Worm (Caenorhabditis elegans): ENCODE measurements around the gene B0244.10.

DNA sequence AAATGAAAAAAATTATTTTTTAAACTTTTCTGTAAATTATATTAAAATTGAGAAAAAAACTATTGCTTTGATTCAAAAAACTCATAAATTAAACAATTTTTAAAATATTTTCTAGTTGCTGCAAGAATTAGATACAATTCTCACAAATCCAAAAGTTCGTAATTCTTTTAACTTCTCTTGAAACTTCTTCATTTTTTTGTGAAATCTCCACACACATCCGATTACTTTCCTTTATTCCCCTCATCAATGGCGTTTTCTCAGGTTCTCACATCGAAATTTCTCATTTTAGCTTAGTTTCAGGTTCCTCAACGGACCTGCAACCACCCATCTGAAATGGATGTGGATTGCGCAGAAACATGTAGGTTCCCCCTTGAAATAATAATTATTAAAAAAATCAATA lies 12.4 kb upstream of the B0244.10 start, which contains the start of gene wrm-1:
- TF ChIP-seq nhr-25 (tag; optimal IDR thresholded peaks at IDR 0.05) (no peak), elt-3 (tag; optimal IDR thresholded peaks at IDR 0.05) (no peak), mdl-1 (tag; optimal IDR thresholded peaks at IDR 0.05) (no peak), pha-4 (tag; optimal IDR thresholded peaks at IDR 0.05) (no peak), ceh-82 (tag; optimal IDR thresholded peaks at IDR 0.05) (no peak), nhr-77 (tag; optimal IDR thresholded peaks at IDR 0.05) (no peak), ceh-9 (tag; optimal IDR thresholded peaks at IDR 0.05) (no peak), lin-39 (tag; optimal IDR thresholded peaks at IDR 0.05) (no peak)
